Worm (Caenorhabditis elegans) whole organism, mixed stage, embryonic: ENCODE data around the gene K03D3.5.

Source experiments
- blmp-1 ChIP-seq: fragments of 150-350 bp; optimal IDR thresholded peaks from 2 replicates; lab custom pipeline; 2014; ENCODE audit warnings: missing biosample characterization, missing genetic modification characterization
- ceh-43 ChIP-seq: fragments of 200-800 bp; sonication (Bioruptor generic); optimal IDR thresholded peaks from 2 replicates; lab custom pipeline; 2018; ENCODE audit warnings: mild to moderate bottlenecking, missing genetic modification characterization, moderate library complexity, missing compliant biosample characterization
- elt-3 ChIP-seq: fragments of 150-350 bp; optimal IDR thresholded peaks from 2 replicates; lab custom pipeline; 2014; ENCODE audit warnings: missing biosample characterization, missing genetic modification characterization
- ham-2 ChIP-seq: fragments of 200-800 bp; sonication (Bioruptor generic); optimal IDR thresholded peaks from 2 replicates; lab custom pipeline; 2018; ENCODE audit warnings: mild to moderate bottlenecking, missing genetic modification characterization, missing compliant biosample characterization
- hlh-1 ChIP-seq: fragments of 150-350 bp; optimal IDR thresholded peaks from 2 replicates; lab custom pipeline; 2014; ENCODE audit warnings: missing biosample characterization, missing genetic modification reagents, missing genetic modification characterization
- lsy-2 ChIP-seq: fragments of 150-350 bp; optimal IDR thresholded peaks from 2 replicates; lab custom pipeline; 2014; ENCODE audit warnings: missing biosample characterization, missing genetic modification characterization
- mls-2 ChIP-seq: sonication (generic microtip); optimal IDR thresholded peaks from 2 replicates; lab custom pipeline; 2016; ENCODE audit warnings: mild to moderate bottlenecking, missing genetic modification characterization, moderate library complexity, missing compliant biosample characterization
- nhr-2 ChIP-seq: fragments of 150-350 bp; optimal IDR thresholded peaks from 2 replicates; lab custom pipeline; 2014; ENCODE audit warnings: missing biosample characterization, missing genetic modification characterization
- nhr-237 ChIP-seq: fragments of 150-350 bp; optimal IDR thresholded peaks from 2 replicates; lab custom pipeline; 2014; ENCODE audit warnings: missing biosample characterization, missing genetic modification characterization
- unc-39 ChIP-seq: fragments of 150-350 bp; optimal IDR thresholded peaks from 2 replicates; lab custom pipeline; 2014; ENCODE audit warnings: missing biosample characterization, missing genetic modification characterization
- unc-62 ChIP-seq: fragments of 150-350 bp; optimal IDR thresholded peaks from 2 replicates; lab custom pipeline; 2014; ENCODE audit warnings: missing biosample characterization, missing genetic modification reagents, missing genetic modification characterization

DNA sequence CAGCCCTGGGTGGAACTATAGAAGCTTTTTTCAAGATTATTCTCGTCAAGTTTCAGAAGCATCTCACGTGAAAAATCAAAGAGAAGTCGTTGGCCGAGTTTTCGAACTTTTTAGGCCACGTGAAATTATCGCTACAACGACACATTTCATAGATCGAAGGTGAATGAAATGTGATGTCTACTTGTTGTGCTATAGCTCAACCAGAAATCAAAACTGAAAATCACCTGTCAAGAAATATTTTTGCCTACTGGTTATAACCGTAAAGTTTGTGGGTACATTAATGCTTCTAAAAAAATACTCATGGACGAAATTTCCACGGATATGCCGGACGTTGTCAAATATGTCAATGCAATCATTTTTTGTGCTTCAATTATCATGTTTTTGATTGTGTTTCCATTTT lies 14.7 kb upstream of the K03D3.5 start, which contains the start of gene srz-38:
- TF ChIP-seq lsy-2 (tag; lab: Kevin White, UChicago) (no peak), ham-2 (GFP tag; lab: Kevin White, UChicago) (no peak), hlh-1 (tag; lab: Kevin White, UChicago) (no peak), unc-62 (GFP tag; lab: Kevin White, UChicago) (no peak), elt-3 (tag; lab: Kevin White, UChicago) (no peak), nhr-2 (tag; lab: Kevin White, UChicago) (no peak), ceh-43 (GFP tag; lab: Kevin White, UChicago) (no peak), mls-2 (no peak), unc-39 (tag; lab: Kevin White, UChicago) (no peak), nhr-237 (no peak), blmp-1 (tag; lab: Kevin White, UChicago) (no peak)
